Worm (Caenorhabditis elegans) whole organism, L3 larva: ENCODE measurements around the gene Y39A1A.27.

ENCODE experiments used
- elt-1 ChIP-seq: fragments of 150-350 bp; optimal IDR thresholded peaks from 2 replicates; lab custom pipeline; 2014; ENCODE audit warnings: missing biosample characterization, missing genetic modification characterization
- fkh-10 ChIP-seq: sonication (generic microtip); optimal IDR thresholded peaks from 2 replicates; lab custom pipeline; 2017; ENCODE audit warnings: missing biosample characterization, missing genetic modification reagents, missing genetic modification characterization
- lin-39 ChIP-seq: fragments of 150-350 bp; optimal IDR thresholded peaks from 2 replicates; lab custom pipeline; 2018; ENCODE audit warnings: missing biosample characterization, missing genetic modification reagents, missing genetic modification characterization
- nhr-11 ChIP-seq: fragments of 150-350 bp; optimal IDR thresholded peaks from 2 replicates; lab custom pipeline; 2014; ENCODE audit warnings: missing biosample characterization, missing genetic modification characterization
- nhr-23 ChIP-seq: fragments of 150-350 bp; optimal IDR thresholded peaks from 2 replicates; lab custom pipeline; 2014; ENCODE audit warnings: missing biosample characterization, missing genetic modification reagents, missing genetic modification characterization
- nhr-77 ChIP-seq: fragments of 150-350 bp; optimal IDR thresholded peaks from 2 replicates; lab custom pipeline; 2014; ENCODE audit warnings: missing biosample characterization, missing genetic modification characterization
- pha-4 ChIP-seq: fragments of 150-350 bp; optimal IDR thresholded peaks from 2 replicates; lab custom pipeline; 2014; ENCODE audit warnings: missing biosample characterization, missing genetic modification reagents, missing genetic modification characterization
- pqm-1 ChIP-seq: fragments of 150-350 bp; optimal IDR thresholded peaks from 2 replicates; lab custom pipeline; 2017; ENCODE audit warnings: missing biosample characterization, missing genetic modification characterization, inconsistent platforms
- sea-2 ChIP-seq: fragments of 150-350 bp; sonication (generic microtip); optimal IDR thresholded peaks from 4 replicates; lab custom pipeline; 2014; ENCODE audit warnings: missing biosample characterization, missing genetic modification reagents, missing genetic modification characterization
- snpc-4 ChIP-seq: fragments of 150-350 bp; optimal IDR thresholded peaks from 2 replicates; lab custom pipeline; 2014; ENCODE audit warnings: missing biosample characterization, missing genetic modification characterization
- unc-39 ChIP-seq: sonication (generic microtip); optimal IDR thresholded peaks from 4 replicates; lab custom pipeline; 2017; ENCODE audit warnings: missing biosample characterization, missing genetic modification characterization
- zag-1 ChIP-seq: fragments of 150-350 bp; optimal IDR thresholded peaks from 2 replicates; lab custom pipeline; 2014; ENCODE audit warnings: missing biosample characterization, missing genetic modification characterization
- ztf-4 ChIP-seq: fragments of 150-350 bp; optimal IDR thresholded peaks from 2 replicates; lab custom pipeline; 2014; ENCODE audit warnings: missing biosample characterization, missing genetic modification characterization

- peak; percentile 1 for TF ChIP-seq nhr-23
- no peak for TF ChIP-seq nhr-77 (tag; lab: Kevin White, UChicago)
- TF ChIP-seq zag-1 = no peak
- peak; percentile 35 for TF ChIP-seq pha-4 (tag; lab: Kevin White, UChicago)
- TF ChIP-seq fkh-10 (GFP tag; lab: Kevin White, UChicago) = no peak
- TF ChIP-seq sea-2 (GFP tag; lab: Kevin White, UChicago) = no peak
- no peak for TF ChIP-seq pqm-1
- no peak for TF ChIP-seq unc-39
- TF ChIP-seq ztf-4 (tag; lab: Kevin White, UChicago) = no peak
- TF ChIP-seq nhr-11 = no peak
- TF ChIP-seq lin-39 (tag; lab: Kevin White, UChicago) = peak; percentile 77
- TF ChIP-seq elt-1 (tag; lab: Kevin White, UChicago) = no peak
- TF ChIP-seq snpc-4 (tag; lab: Kevin White, UChicago) = no peak
Observed at ce11 chrIII:10651634-10652033, 12.9 kb downstream of the Y39A1A.27 start.
